Fruit fly (Drosophila melanogaster) whole organism, pupa: ENCODE measurements around the gene yata.

Source experiments
- CG10348 ChIP-seq: fragments of 200-800 bp; sonication (Bioruptor generic); IDR thresholded peaks from 2 replicates; pipeline ENCODE4 v1.3.6; 2022; ENCODE audit warnings: missing biosample characterization, missing genetic modification characterization
- CG12605 ChIP-seq: fragments of 200-800 bp; sonication (Bioruptor generic); IDR thresholded peaks from 2 replicates; pipeline ENCODE4 v1.3.6; 2022; ENCODE audit warnings: missing biosample characterization, missing genetic modification characterization
- CG13204 ChIP-seq: fragments of 200-800 bp; sonication (Bioruptor generic); optimal IDR thresholded peaks from 2 replicates; lab custom pipeline; 2018; ENCODE audit warnings: missing biosample characterization, mild to moderate bottlenecking, missing genetic modification characterization, moderate library complexity
- CG14655 ChIP-seq: fragments of 200-800 bp; sonication (Bioruptor generic); optimal IDR thresholded peaks from 3 replicates; lab custom pipeline; 2017; ENCODE audit warnings: mild to moderate bottlenecking, missing biosample characterization, missing genetic modification reagents, missing genetic modification characterization
- CG15710 ChIP-seq: fragments of 200-800 bp; sonication (Bioruptor generic); optimal IDR thresholded peaks from 2 replicates; lab custom pipeline; 2018; ENCODE audit warnings: missing biosample characterization, mild to moderate bottlenecking, missing genetic modification characterization, moderate library complexity
- CG17806 ChIP-seq: fragments of 200-800 bp; sonication (Bioruptor generic); optimal IDR thresholded peaks from 2 replicates; lab custom pipeline; 2018; ENCODE audit warnings: missing biosample characterization, mild to moderate bottlenecking, missing genetic modification characterization, moderate library complexity
- CG32121 ChIP-seq: fragments of 200-800 bp; sonication (Bioruptor generic); IDR thresholded peaks from 2 replicates; pipeline ENCODE4 v1.3.6; 2022; ENCODE audit warnings: missing biosample characterization, missing genetic modification characterization
- CG34367 ChIP-seq: fragments of 200-800 bp; sonication (Bioruptor generic); optimal IDR thresholded peaks from 2 replicates; lab custom pipeline; 2018; ENCODE audit warnings: missing biosample characterization, mild to moderate bottlenecking, missing genetic modification characterization
- CG4496 ChIP-seq: fragments of 200-800 bp; sonication (Bioruptor generic); IDR thresholded peaks from 3 replicates; pipeline ENCODE4 v1.3.6; 2022; ENCODE audit warnings: missing biosample characterization, missing genetic modification characterization
- CG8159 ChIP-seq: fragments of 200-800 bp; sonication (Bioruptor generic); optimal IDR thresholded peaks from 3 replicates; lab custom pipeline; 2018; ENCODE audit warnings: missing biosample characterization, mild to moderate bottlenecking, missing genetic modification characterization, moderate library complexity
- CG8301 ChIP-seq: fragments of 200-800 bp; sonication (Bioruptor generic); optimal IDR thresholded peaks from 2 replicates; lab custom pipeline; 2018; ENCODE audit warnings: missing biosample characterization, mild to moderate bottlenecking, missing genetic modification characterization
- CG9948 ChIP-seq: fragments of 200-800 bp; sonication (Bioruptor generic); optimal IDR thresholded peaks from 2 replicates; lab custom pipeline; 2018; ENCODE audit warnings: missing biosample characterization, mild to moderate bottlenecking, missing genetic modification characterization, moderate library complexity
- D1 ChIP-seq: fragments of 200-800 bp; sonication (Bioruptor generic); optimal IDR thresholded peaks from 2 replicates; lab custom pipeline; 2018; ENCODE audit warnings: missing biosample characterization, mild to moderate bottlenecking, missing genetic modification characterization, moderate library complexity
- EcR ChIP-seq: fragments of 200-800 bp; sonication (Bioruptor generic); optimal IDR thresholded peaks from 3 replicates; lab custom pipeline; 2019; ENCODE audit warnings: missing biosample characterization, missing genetic modification characterization, mild to moderate bottlenecking, moderate library complexity, missing genetic modification reagents
- Ets98B ChIP-seq: fragments of 200-800 bp; sonication (Bioruptor generic); IDR thresholded peaks from 2 replicates; pipeline ENCODE4 v1.3.6; 2022; ENCODE audit warnings: missing biosample characterization, missing genetic modification characterization
- Pif1A ChIP-seq: fragments of 200-800 bp; sonication (Bioruptor generic); optimal IDR thresholded peaks from 3 replicates; lab custom pipeline; 2016; ENCODE audit warnings: missing biosample characterization, missing genetic modification characterization
- Pif1B ChIP-seq: fragments of 200-800 bp; sonication (Bioruptor generic); optimal IDR thresholded peaks from 3 replicates; lab custom pipeline; 2016; ENCODE audit warnings: missing biosample characterization, missing genetic modification characterization
- Snoo ChIP-seq: fragments of 200-800 bp; sonication (Bioruptor generic); optimal IDR thresholded peaks from 3 replicates; lab custom pipeline; 2017; ENCODE audit warnings: missing biosample characterization, mild to moderate bottlenecking, missing genetic modification characterization, inconsistent platforms
- fd96Ca ChIP-seq: fragments of 200-800 bp; sonication (Bioruptor generic); IDR thresholded peaks from 3 replicates; pipeline ENCODE4 v1.3.6; 2022; ENCODE audit warnings: missing biosample characterization, missing genetic modification characterization
- gl ChIP-seq: fragments of 200-800 bp; sonication (Bioruptor generic); optimal IDR thresholded peaks from 2 replicates; lab custom pipeline; 2018; ENCODE audit warnings: missing biosample characterization, mild to moderate bottlenecking, missing genetic modification characterization
- rn ChIP-seq: fragments of 200-800 bp; sonication (Bioruptor generic); IDR thresholded peaks from 2 replicates; pipeline ENCODE4 v1.3.6; 2022; ENCODE audit warnings: missing biosample characterization, missing genetic modification characterization

yata gene

DNA sequence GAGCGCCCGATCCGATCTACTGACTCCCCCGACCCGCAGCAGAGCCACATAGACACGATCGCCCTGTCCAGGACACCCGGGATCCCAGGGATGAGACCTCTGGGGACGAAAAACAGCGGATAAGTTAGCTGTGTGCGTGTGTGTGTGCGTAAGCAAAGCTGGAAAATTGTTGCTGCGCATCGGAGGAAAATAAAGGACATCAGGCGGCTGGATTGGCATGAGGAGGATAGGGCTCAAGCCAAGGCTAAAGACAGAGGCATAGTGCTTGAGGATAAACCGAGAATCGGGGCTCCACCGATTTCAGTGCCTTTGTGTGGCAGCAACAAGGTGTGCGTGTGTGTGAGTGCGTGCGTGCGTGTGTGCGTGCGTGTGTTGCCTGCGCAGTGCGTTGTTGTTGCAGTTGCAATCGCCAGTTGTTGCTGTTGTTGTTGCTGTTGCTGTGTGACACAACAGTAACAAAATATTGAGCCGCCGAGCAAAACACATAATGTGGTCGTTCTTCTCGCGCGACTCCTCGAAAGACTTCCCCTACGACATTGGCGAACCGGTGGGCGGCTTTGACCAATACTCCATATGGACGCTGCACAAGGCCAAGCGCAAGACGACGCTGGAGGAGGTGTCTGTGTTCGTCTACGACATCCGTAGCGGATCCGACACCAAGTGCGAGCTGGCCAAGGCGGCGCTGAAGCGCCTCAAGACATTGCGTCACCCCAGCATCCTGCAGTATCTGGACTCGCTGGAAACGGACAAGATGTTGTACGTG lies 466 bp downstream of the yata start:
- TF ChIP-seq CG4496 = no peak
- TF ChIP-seq Pif1B = no peak
- TF ChIP-seq rn (GFP tag; lab: Robert Waterston, UW) = no peak
- no peak for TF ChIP-seq CG8301 (tag; lab: Kevin White, UChicago)
- no peak for TF ChIP-seq fd96Ca (GFP tag; lab: Robert Waterston, UW)
- no peak for TF ChIP-seq Ets98B (GFP tag; lab: Robert Waterston, UW)
- no peak for TF ChIP-seq Pif1A (GFP tag; lab: Kevin White, UChicago)
- no peak for TF ChIP-seq CG17806 (tag; lab: Kevin White, UChicago)
- TF ChIP-seq EcR = no peak
- TF ChIP-seq CG10348 (GFP tag; lab: Robert Waterston, UW) = no peak
- no peak for TF ChIP-seq Snoo (tag; lab: Kevin White, UChicago)
- no peak for TF ChIP-seq gl (tag; lab: Kevin White, UChicago)
- no peak for TF ChIP-seq CG12605 (GFP tag; lab: Robert Waterston, UW)
- TF ChIP-seq D1 (tag; lab: Kevin White, UChicago) = no peak
- TF ChIP-seq CG14655 (GFP tag; lab: Kevin White, UChicago) = no peak
- no peak for TF ChIP-seq CG8159
- TF ChIP-seq CG15710 = no peak
- TF ChIP-seq CG13204 (GFP tag; lab: Kevin White, UChicago) = no peak
- TF ChIP-seq CG34367 (tag; lab: Kevin White, UChicago) = no peak

DNA sequence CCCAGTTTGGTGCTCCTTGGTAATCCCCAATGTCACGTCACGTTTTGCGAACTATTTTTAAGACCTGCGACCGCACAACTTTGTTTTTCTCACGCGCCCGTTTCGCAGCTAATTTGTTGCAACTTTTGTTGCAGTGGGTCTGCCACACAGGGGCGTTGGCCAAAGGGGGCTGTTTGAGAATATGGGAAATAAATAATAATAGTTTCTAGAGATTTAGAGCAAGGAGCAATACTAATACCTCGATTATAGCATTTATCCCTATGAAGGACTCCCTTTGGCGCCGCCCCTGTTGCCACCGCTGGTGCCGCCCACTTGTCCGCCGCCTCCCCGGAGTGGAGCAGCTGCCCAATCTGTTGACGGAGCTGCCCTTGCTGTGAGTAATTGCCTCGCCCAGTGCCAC lies 6.2 kb downstream of the yata start:
- TF ChIP-seq Ets98B (GFP tag; lab: Robert Waterston, UW) (peak; percentile 87), CG15710 (peak; percentile 3), gl (tag; lab: Kevin White, UChicago) (no peak), CG10348 (GFP tag; lab: Robert Waterston, UW) (peak; percentile 33; the same call in 1 of the 2 replicates), fd96Ca (GFP tag; lab: Robert Waterston, UW) (peak; percentile 90), CG4496 (peak; percentile 83), Pif1B (no peak), CG8301 (tag; lab: Kevin White, UChicago) (no peak), Pif1A (GFP tag; lab: Kevin White, UChicago) (no peak), CG9948 (tag; lab: Kevin White, UChicago) (peak; percentile 7), CG32121 (GFP tag; lab: Robert Waterston, UW) (peak; percentile 87), CG14655 (GFP tag; lab: Kevin White, UChicago) (no peak), CG12605 (GFP tag; lab: Robert Waterston, UW) (peak; percentile 40; the same call in 1 of the 2 replicates), CG8159 (no peak), rn (GFP tag; lab: Robert Waterston, UW) (0 out of 2 replicates have a peak, but pooled peaks have one; percentile 52)
- TF ChIP-seq, all 21 proteins: peak for 9

DNA sequence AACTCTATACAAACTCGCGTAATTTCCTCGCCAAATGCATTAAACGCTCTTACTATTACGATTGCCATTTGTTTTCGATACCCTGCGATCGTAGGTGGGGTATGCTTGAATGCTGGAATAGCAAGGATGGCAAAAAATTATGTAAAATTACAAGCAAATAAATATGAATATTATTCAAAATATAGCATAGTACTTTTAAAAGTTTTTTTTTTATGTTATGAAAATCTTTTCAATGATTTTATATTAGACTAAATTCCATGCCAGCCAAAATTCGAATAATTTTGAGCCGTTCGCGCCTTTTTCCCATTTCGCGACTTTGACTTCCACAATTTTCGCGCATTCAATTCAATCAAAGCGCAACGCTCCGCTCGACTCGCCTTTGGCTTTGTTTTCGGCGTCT lies 7.1 kb downstream of the yata start:
- TF ChIP-seq gl (tag; lab: Kevin White, UChicago) (no peak), D1 (tag; lab: Kevin White, UChicago) (no peak), fd96Ca (GFP tag; lab: Robert Waterston, UW) (no peak), CG9948 (tag; lab: Kevin White, UChicago) (no peak)

dm6 chr3R:29757226-29757625 lies 8.2 kb downstream of the yata start:
- TF ChIP-seq CG10348 (GFP tag; lab: Robert Waterston, UW) (no peak), CG14655 (GFP tag; lab: Kevin White, UChicago) (no peak), CG12605 (GFP tag; lab: Robert Waterston, UW) (peak; percentile 40), CG32121 (GFP tag; lab: Robert Waterston, UW) (no peak; the same call in 1 of the 2 replicates), CG9948 (tag; lab: Kevin White, UChicago) (no peak), CG15710 (no peak), CG13204 (GFP tag; lab: Kevin White, UChicago) (peak; percentile 83), CG8159 (no peak), Ets98B (GFP tag; lab: Robert Waterston, UW) (peak; percentile 37; the same call in 1 of the 2 replicates), CG4496 (peak; percentile 36; the same call in 2 of the 3 replicates), CG34367 (tag; lab: Kevin White, UChicago) (peak; percentile 52), Pif1A (GFP tag; lab: Kevin White, UChicago) (peak; percentile 62), EcR (peak; percentile 35), Snoo (tag; lab: Kevin White, UChicago) (no peak), gl (tag; lab: Kevin White, UChicago) (peak; percentile 74), fd96Ca (GFP tag; lab: Robert Waterston, UW) (peak; percentile 49), CG8301 (tag; lab: Kevin White, UChicago) (no peak), rn (GFP tag; lab: Robert Waterston, UW) (0 out of 2 replicates have a peak, but pooled peaks have one; percentile 18)

DNA sequence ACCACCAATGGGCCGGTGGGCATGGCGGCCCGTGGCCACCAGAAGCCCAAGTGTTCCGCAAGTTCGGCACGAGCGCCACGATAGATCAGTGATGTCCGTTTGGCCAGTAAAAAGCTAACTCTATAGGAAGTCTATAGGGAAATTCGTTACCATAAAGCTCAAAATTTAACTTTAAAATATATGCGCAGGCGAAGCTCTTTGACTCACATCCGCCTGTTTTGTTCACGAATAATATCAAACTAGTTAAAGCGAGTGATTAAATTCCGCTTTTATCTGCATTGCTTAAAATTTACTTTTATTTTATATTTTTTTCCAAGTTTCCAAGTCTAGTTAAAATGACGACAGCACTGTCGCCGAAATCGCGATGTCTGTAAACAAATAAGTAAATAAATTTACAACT lies 8.7 kb downstream of the yata start:
- no peak for TF ChIP-seq CG34367 (tag; lab: Kevin White, UChicago)
- no peak for TF ChIP-seq rn (GFP tag; lab: Robert Waterston, UW)
- peak; percentile 37 for TF ChIP-seq CG32121 (GFP tag; lab: Robert Waterston, UW)
- TF ChIP-seq gl (tag; lab: Kevin White, UChicago) = no peak
- peak; percentile 55 for TF ChIP-seq CG8301 (tag; lab: Kevin White, UChicago)
- peak; percentile 38 for TF ChIP-seq Ets98B (GFP tag; lab: Robert Waterston, UW)
- TF ChIP-seq CG15710 = peak; percentile 38
- peak; percentile 63 for TF ChIP-seq CG14655 (GFP tag; lab: Kevin White, UChicago)
- TF ChIP-seq D1 (tag; lab: Kevin White, UChicago) = peak; percentile 10
- no peak for TF ChIP-seq EcR
- TF ChIP-seq CG8159 = peak; percentile 53
- TF ChIP-seq Pif1A (GFP tag; lab: Kevin White, UChicago) = no peak
- TF ChIP-seq CG17806 (tag; lab: Kevin White, UChicago) = peak; percentile 42
- peak; percentile 34 for TF ChIP-seq CG9948 (tag; lab: Kevin White, UChicago)
- peak; percentile 72 for TF ChIP-seq fd96Ca (GFP tag; lab: Robert Waterston, UW)
- no peak for TF ChIP-seq CG10348 (GFP tag; lab: Robert Waterston, UW)
- TF ChIP-seq CG13204 (GFP tag; lab: Kevin White, UChicago) = no peak
- TF ChIP-seq Pif1B = peak; percentile 47
- TF ChIP-seq CG12605 (GFP tag; lab: Robert Waterston, UW) = no peak
- TF ChIP-seq Snoo (tag; lab: Kevin White, UChicago) = peak; percentile 5
- peak; percentile 71 for TF ChIP-seq CG4496
